Worm (Caenorhabditis elegans) whole organism, L2 larva: ENCODE measurements around the gene str-261.

Source experiments
- C34F6.9 ChIP-seq: fragments of 150-350 bp; optimal IDR thresholded peaks from 2 replicates; lab custom pipeline; 2014; ENCODE audit warnings: missing biosample characterization, missing genetic modification characterization
- F13H6.1 ChIP-seq: sonication (generic microtip); optimal IDR thresholded peaks from 2 replicates; lab custom pipeline; 2016; ENCODE audit warnings: missing genetic modification characterization, missing compliant biosample characterization
- R02D3.7 ChIP-seq: fragments of 150-350 bp; optimal IDR thresholded peaks from 2 replicates; lab custom pipeline; 2014; ENCODE audit warnings: missing biosample characterization, missing genetic modification characterization
- Y55F3AM.14 ChIP-seq: fragments of 200-800 bp; sonication (Bioruptor generic); optimal IDR thresholded peaks from 2 replicates; lab custom pipeline; 2018; ENCODE audit warnings: mild to moderate bottlenecking, missing genetic modification characterization, missing compliant biosample characterization
- ZK546.5 ChIP-seq: sonication (generic microtip); optimal IDR thresholded peaks from 2 replicates; lab custom pipeline; 2017; ENCODE audit warnings: missing biosample characterization, missing genetic modification characterization
- alr-1 ChIP-seq: fragments of 150-350 bp; optimal IDR thresholded peaks from 2 replicates; lab custom pipeline; 2014; ENCODE audit warnings: missing biosample characterization, missing genetic modification characterization
- aly-2 ChIP-seq: fragments of 150-350 bp; optimal IDR thresholded peaks from 2 replicates; lab custom pipeline; 2014; ENCODE audit warnings: missing biosample characterization, missing genetic modification characterization
- ama-1 ChIP-seq: fragments of 150-350 bp; optimal IDR thresholded peaks from 2 replicates; lab custom pipeline; 2018; ENCODE audit warnings: inconsistent platforms
- blmp-1 ChIP-seq: sonication (generic microtip); optimal IDR thresholded peaks from 2 replicates; lab custom pipeline; 2017; ENCODE audit warnings: missing genetic modification characterization, mild to moderate bottlenecking, missing compliant biosample characterization, antibody characterized with exemption, moderate library complexity; ENCODE audit not compliant: insufficient read depth
- ceh-16 ChIP-seq: fragments of 150-350 bp; optimal IDR thresholded peaks from 2 replicates; lab custom pipeline; 2014; ENCODE audit warnings: missing biosample characterization, missing genetic modification characterization
- ceh-82 ChIP-seq: fragments of 150-350 bp; optimal IDR thresholded peaks from 2 replicates; lab custom pipeline; 2014; ENCODE audit warnings: missing biosample characterization, missing genetic modification characterization
- crh-2 ChIP-seq: sonication (generic microtip); optimal IDR thresholded peaks from 2 replicates; lab custom pipeline; 2017; ENCODE audit warnings: missing biosample characterization, missing genetic modification characterization
- dmd-4 ChIP-seq: sonication (generic microtip); optimal IDR thresholded peaks from 2 replicates; lab custom pipeline; 2017; ENCODE audit warnings: missing biosample characterization, missing genetic modification characterization
- egl-27 ChIP-seq: sonication (generic microtip); optimal IDR thresholded peaks from 3 replicates; lab custom pipeline; 2017; ENCODE audit warnings: missing biosample characterization, missing genetic modification reagents, missing genetic modification characterization
- elt-1 ChIP-seq: fragments of 150-350 bp; optimal IDR thresholded peaks from 2 replicates; lab custom pipeline; 2014; ENCODE audit warnings: missing biosample characterization, missing genetic modification characterization
- elt-3 ChIP-seq: sonication (generic microtip); optimal IDR thresholded peaks from 2 replicates; lab custom pipeline; 2017; ENCODE audit warnings: missing biosample characterization, missing genetic modification characterization
- fos-1 ChIP-seq: fragments of 150-350 bp; optimal IDR thresholded peaks from 2 replicates; lab custom pipeline; 2014; ENCODE audit warnings: missing biosample characterization, missing genetic modification characterization
- gmeb-1 ChIP-seq: fragments of 150-350 bp; optimal IDR thresholded peaks from 2 replicates; lab custom pipeline; 2014; ENCODE audit warnings: missing biosample characterization, missing genetic modification characterization
- lin-11 ChIP-seq: fragments of 150-350 bp; sonication (generic microtip); optimal IDR thresholded peaks from 2 replicates; lab custom pipeline; 2014; ENCODE audit warnings: missing biosample characterization, missing genetic modification characterization, inconsistent platforms, mixed read lengths
- lin-13 ChIP-seq: fragments of 150-350 bp; optimal IDR thresholded peaks from 2 replicates; lab custom pipeline; 2014; ENCODE audit warnings: missing biosample characterization, missing genetic modification reagents, missing genetic modification characterization
- lin-39 ChIP-seq: fragments of 150-350 bp; optimal IDR thresholded peaks from 2 replicates; lab custom pipeline; 2014; ENCODE audit warnings: missing biosample characterization, missing genetic modification reagents, missing genetic modification characterization
- lsy-2 ChIP-seq, 2 experiments: fragments of 150-350 bp in 1 of 2; sonication (generic microtip) in 1 of 2; optimal IDR thresholded peaks; 2 replicates each; lab custom pipeline; 2014 to 2017; ENCODE audit warnings: missing biosample characterization in 2 of 2, missing genetic modification characterization in 2 of 2
- mab-5 ChIP-seq: fragments of 150-350 bp; optimal IDR thresholded peaks from 2 replicates; lab custom pipeline; 2014; ENCODE audit warnings: missing biosample characterization, missing genetic modification characterization
- mbf-1 ChIP-seq: sonication (generic microtip); optimal IDR thresholded peaks from 2 replicates; lab custom pipeline; 2017; ENCODE audit warnings: missing biosample characterization, missing genetic modification characterization
- mdl-1 ChIP-seq, 2 experiments: fragments of 150-350 bp in 1 of 2; sonication (generic microtip) in 1 of 2; optimal IDR thresholded peaks; 2 replicates each; lab custom pipeline; 2017; ENCODE audit warnings: missing biosample characterization in 2 of 2, missing genetic modification characterization in 2 of 2
- nhr-10 ChIP-seq: sonication (generic microtip); optimal IDR thresholded peaks from 2 replicates; lab custom pipeline; 2017; ENCODE audit warnings: missing biosample characterization, missing genetic modification characterization
- nhr-11 ChIP-seq: fragments of 150-350 bp; optimal IDR thresholded peaks from 2 replicates; lab custom pipeline; 2014; ENCODE audit warnings: missing biosample characterization, missing genetic modification characterization
- nhr-12 ChIP-seq: fragments of 150-350 bp; optimal IDR thresholded peaks from 2 replicates; lab custom pipeline; 2014; ENCODE audit warnings: missing biosample characterization, missing genetic modification characterization
- nhr-129 ChIP-seq: fragments of 150-350 bp; optimal IDR thresholded peaks from 2 replicates; lab custom pipeline; 2014; ENCODE audit warnings: missing biosample characterization, missing genetic modification characterization
- nhr-21 ChIP-seq: fragments of 150-350 bp; optimal IDR thresholded peaks from 2 replicates; lab custom pipeline; 2014; ENCODE audit warnings: missing biosample characterization, missing genetic modification characterization
- nhr-23 ChIP-seq: fragments of 150-350 bp; optimal IDR thresholded peaks from 2 replicates; lab custom pipeline; 2014; ENCODE audit warnings: missing biosample characterization, missing genetic modification reagents, missing genetic modification characterization
- nhr-237 ChIP-seq: fragments of 150-350 bp; optimal IDR thresholded peaks from 2 replicates; lab custom pipeline; 2014; ENCODE audit warnings: missing biosample characterization, missing genetic modification characterization
- nhr-25 ChIP-seq: fragments of 150-350 bp; sonication (generic microtip); optimal IDR thresholded peaks from 3 replicates; lab custom pipeline; 2014; ENCODE audit warnings: missing biosample characterization, missing genetic modification characterization
- nhr-6 ChIP-seq: fragments of 150-350 bp; optimal IDR thresholded peaks from 2 replicates; lab custom pipeline; 2014; ENCODE audit warnings: missing biosample characterization, missing genetic modification characterization
- nhr-77 ChIP-seq: fragments of 150-350 bp; optimal IDR thresholded peaks from 2 replicates; lab custom pipeline; 2014; ENCODE audit warnings: missing biosample characterization, missing genetic modification characterization
- peb-1 ChIP-seq: fragments of 150-350 bp; optimal IDR thresholded peaks from 2 replicates; lab custom pipeline; 2014; ENCODE audit warnings: missing biosample characterization, missing genetic modification characterization
- sem-4 ChIP-seq: fragments of 150-350 bp; optimal IDR thresholded peaks from 2 replicates; lab custom pipeline; 2014; ENCODE audit warnings: missing biosample characterization, missing genetic modification reagents, missing genetic modification characterization
- skn-1 ChIP-seq: sonication (generic microtip); optimal IDR thresholded peaks from 2 replicates; lab custom pipeline; 2017; ENCODE audit warnings: missing biosample characterization, missing genetic modification characterization
- sma-3 ChIP-seq: sonication (generic microtip); optimal IDR thresholded peaks from 2 replicates; lab custom pipeline; 2016; ENCODE audit warnings: missing genetic modification reagents, missing genetic modification characterization, missing compliant biosample characterization
- sma-9 ChIP-seq, 2 experiments: fragments of 150-350 bp in 1 of 2; sonication (generic microtip) in 1 of 2; optimal IDR thresholded peaks; 2 replicates each; lab custom pipeline; 2014 to 2016; ENCODE audit warnings: missing genetic modification characterization in 2 of 2, mild to moderate bottlenecking in 1 of 2, missing biosample characterization in 1 of 2, missing compliant biosample characterization in 1 of 2, missing genetic modification reagents in 1 of 2, moderate library complexity in 1 of 2
- snpc-4 ChIP-seq: fragments of 150-350 bp; optimal IDR thresholded peaks from 2 replicates; lab custom pipeline; 2014; ENCODE audit warnings: missing biosample characterization, missing genetic modification characterization
- unc-39 ChIP-seq: fragments of 150-350 bp; optimal IDR thresholded peaks from 2 replicates; lab custom pipeline; 2014; ENCODE audit warnings: missing biosample characterization, missing genetic modification characterization
- unc-55 ChIP-seq: fragments of 150-350 bp; sonication (generic microtip); optimal IDR thresholded peaks from 3 replicates; lab custom pipeline; 2014; ENCODE audit warnings: missing biosample characterization, missing genetic modification reagents, missing genetic modification characterization
- unc-62 ChIP-seq: fragments of 150-350 bp; optimal IDR thresholded peaks from 2 replicates; lab custom pipeline; 2014; ENCODE audit warnings: missing biosample characterization, missing genetic modification reagents, missing genetic modification characterization
- zag-1 ChIP-seq: fragments of 150-350 bp; optimal IDR thresholded peaks from 2 replicates; lab custom pipeline; 2014; ENCODE audit warnings: missing biosample characterization, missing genetic modification characterization
- ztf-1 ChIP-seq: fragments of 200-800 bp; sonication (Bioruptor generic); conservative IDR thresholded peaks from 2 replicates; pipeline ENCODE4 v1.3.6; 2022; ENCODE audit warnings: missing genetic modification characterization, missing compliant biosample characterization
- ztf-11 ChIP-seq: sonication (generic microtip); optimal IDR thresholded peaks from 2 replicates; lab custom pipeline; 2017; ENCODE audit warnings: missing biosample characterization, missing genetic modification characterization
- ztf-4 ChIP-seq: fragments of 150-350 bp; optimal IDR thresholded peaks from 2 replicates; lab custom pipeline; 2014; ENCODE audit warnings: missing biosample characterization, missing genetic modification characterization

Gene str-261

ce11 chrIII:11074214-11074613, at the start of gene str-261:
TSS of gene str-261 (plus strand) at chrIII:11074514.
- TF ChIP-seq C34F6.9 (tag; lab: Kevin White, UChicago) = no peak
- no peak for TF ChIP-seq R02D3.7
- TF ChIP-seq nhr-129 (tag; lab: Kevin White, UChicago) = no peak
- no peak for TF ChIP-seq lsy-2 (tag; optimal IDR thresholded peaks at IDR 0.05; lab: Kevin White, UChicago)
- no peak for TF ChIP-seq lin-39
- no peak for TF ChIP-seq F13H6.1
- no peak for TF ChIP-seq ztf-4
- TF ChIP-seq sma-9 (GFP tag; optimal IDR thresholded peaks at IDR 0.05; lab: Kevin White, UChicago) = no peak
- no peak for TF ChIP-seq sma-9 (tag; optimal IDR thresholded peaks at IDR 0.05; lab: Kevin White, UChicago)
- TF ChIP-seq ceh-82 = no peak
- no peak for TF ChIP-seq lin-13 (GFP tag; lab: Kevin White, UChicago)

DNA sequence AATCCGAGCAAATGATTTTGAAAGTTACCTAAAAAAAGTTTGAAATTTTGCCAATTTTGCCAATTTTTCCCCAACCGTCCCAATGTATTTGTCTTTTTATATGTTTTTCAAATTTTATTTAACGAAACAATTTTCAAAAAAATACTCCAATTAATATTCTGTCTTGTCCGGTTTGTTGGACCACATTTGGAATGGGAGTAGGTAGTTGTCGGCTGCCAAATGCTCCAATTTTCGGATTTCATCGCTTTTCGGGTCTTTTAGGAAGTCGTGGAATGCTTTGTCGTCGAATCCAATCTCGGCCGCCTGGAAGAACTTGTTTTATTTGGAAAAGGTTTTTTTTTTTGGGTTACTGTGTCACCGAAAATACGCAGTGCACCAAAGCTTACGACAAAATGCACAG, 49.2 kb upstream of the str-261 start:
- TF ChIP-seq unc-62 (GFP tag; lab: Kevin White, UChicago) (no peak), lin-39 (no peak), nhr-6 (tag; lab: Kevin White, UChicago) (no peak), lsy-2 (tag; optimal IDR thresholded peaks at IDR 0.05; lab: Kevin White, UChicago) (no peak), ZK546.5 (tag; lab: Kevin White, UChicago) (no peak), lin-13 (GFP tag; lab: Kevin White, UChicago) (no peak), mab-5 (tag; lab: Kevin White, UChicago) (no peak), ztf-11 (no peak), unc-55 (GFP tag; lab: Kevin White, UChicago) (no peak)

DNA sequence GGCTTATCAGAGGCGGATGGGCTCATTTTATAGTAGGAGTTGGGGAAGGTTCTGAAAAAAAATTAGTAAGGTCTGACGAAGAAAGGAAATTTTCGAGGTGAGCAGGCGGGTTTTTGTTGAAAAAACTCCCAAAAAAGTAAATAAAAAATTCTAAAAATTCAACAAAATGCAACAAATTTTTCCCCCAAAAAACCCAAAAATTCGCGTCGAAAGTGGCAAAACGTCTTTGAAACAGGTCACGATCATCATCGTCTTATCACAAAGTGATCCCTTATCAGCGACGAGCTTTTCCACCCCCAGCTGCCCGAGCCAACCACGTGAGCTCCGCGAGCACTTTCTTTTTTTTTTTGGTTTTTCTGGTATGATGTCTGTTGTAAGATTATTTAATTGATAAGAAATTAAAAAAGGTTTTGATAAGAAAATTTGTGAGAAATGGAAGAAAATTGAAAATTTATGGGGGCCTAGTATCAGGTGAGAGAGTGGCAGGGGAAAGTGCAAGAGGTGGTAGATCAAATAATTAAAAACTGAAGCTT, 47.7 kb upstream of the str-261 start, which contains the start of gene Y48A6B.7:
Gene Y48A6B.7, minus strand, starts transcription at position 51 of the 533 bp plus-strand sequence.
- TF ChIP-seq peb-1 (no peak), nhr-10 (tag; lab: Kevin White, UChicago) (no peak), snpc-4 (no peak), nhr-23 (tag; lab: Kevin White, UChicago) (no peak), unc-55 (GFP tag; lab: Kevin White, UChicago) (no peak), nhr-77 (tag; lab: Kevin White, UChicago) (no peak), ceh-16 (no peak), crh-2 (tag; lab: Kevin White, UChicago) (peak; percentile 71), nhr-12 (tag; lab: Kevin White, UChicago) (no peak), elt-3 (tag; lab: Kevin White, UChicago) (no peak), skn-1 (tag; lab: Kevin White, UChicago) (no peak), sem-4 (tag; lab: Kevin White, UChicago) (no peak), R02D3.7 (no peak), unc-39 (tag; lab: Kevin White, UChicago) (no peak), mbf-1 (tag; lab: Kevin White, UChicago) (no peak), unc-62 (GFP tag; lab: Kevin White, UChicago) (no peak), lin-13 (GFP tag; lab: Kevin White, UChicago) (no peak), C34F6.9 (tag; lab: Kevin White, UChicago) (no peak), F13H6.1 (peak; percentile 48), nhr-25 (tag; lab: Kevin White, UChicago) (no peak), Y55F3AM.14 (GFP tag; lab: Kevin White, UChicago) (no peak), ama-1 (no peak), nhr-129 (tag; lab: Kevin White, UChicago) (no peak), aly-2 (tag; lab: Kevin White, UChicago) (no peak), mdl-1 (tag; optimal IDR thresholded peaks at IDR 0.05; lab: Kevin White, UChicago) (peak in 1 of 2 experiments; percentile 70), ztf-1 (GFP tag; lab: Robert Waterston, UW) (no peak), mab-5 (tag; lab: Kevin White, UChicago) (no peak), gmeb-1 (tag; lab: Kevin White, UChicago) (peak; percentile 70), nhr-21 (tag; lab: Kevin White, UChicago) (no peak), sma-3 (GFP tag; lab: Kevin White, UChicago) (peak; percentile 31), zag-1 (tag; lab: Kevin White, UChicago) (no peak), blmp-1 (no peak), nhr-11 (tag; lab: Kevin White, UChicago) (no peak), lin-11 (tag; lab: Kevin White, UChicago) (no peak), dmd-4 (no peak), lsy-2 (tag; optimal IDR thresholded peaks at IDR 0.05; lab: Kevin White, UChicago) (no peak), lin-39 (no peak), alr-1 (tag; lab: Kevin White, UChicago) (no peak), nhr-237 (no peak), sma-9 (GFP tag; optimal IDR thresholded peaks at IDR 0.05; lab: Kevin White, UChicago) (peak; percentile 78), sma-9 (tag; optimal IDR thresholded peaks at IDR 0.05; lab: Kevin White, UChicago) (no peak), ceh-82 (no peak), ztf-11 (no peak), elt-1 (tag; lab: Kevin White, UChicago) (no peak), nhr-6 (tag; lab: Kevin White, UChicago) (no peak), fos-1 (peak; percentile 88), ZK546.5 (tag; lab: Kevin White, UChicago) (no peak), egl-27 (tag; lab: Kevin White, UChicago) (peak; percentile 18)
